Worm (Caenorhabditis elegans): Measurements from ENCODE around the gene BE10.4.

BE10.4 gene

DNA sequence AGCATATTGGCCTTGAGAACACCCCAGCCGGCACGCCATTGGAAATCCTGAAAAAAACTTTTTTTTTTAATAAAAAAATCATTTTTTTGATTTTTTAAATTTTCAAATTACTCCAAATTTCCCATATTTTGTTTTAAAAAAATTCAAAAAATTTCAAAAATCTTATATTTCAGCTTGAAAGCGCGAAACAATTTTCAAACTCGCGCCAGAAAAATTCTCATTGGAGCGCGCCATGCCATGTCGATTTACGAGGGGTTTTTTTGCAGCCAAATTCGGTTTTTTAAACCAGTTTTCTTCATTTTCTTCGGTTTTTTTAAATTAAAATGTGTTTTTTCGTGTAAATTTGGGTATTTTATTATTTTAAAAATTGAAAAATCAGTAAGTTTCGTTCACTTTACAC is 5.9 kb downstream of the BE10.4 start:
- TF ChIP-seq unc-62 (GFP tag; optimal IDR thresholded peaks at IDR 0.05) (no peak), efl-1 (optimal IDR thresholded peaks at IDR 0.05) (no peak), efl-1 (GFP tag; optimal IDR thresholded peaks at IDR 0.05 in 1 of 2) (peak in 1 of 2 experiments; percentile 14)

DNA sequence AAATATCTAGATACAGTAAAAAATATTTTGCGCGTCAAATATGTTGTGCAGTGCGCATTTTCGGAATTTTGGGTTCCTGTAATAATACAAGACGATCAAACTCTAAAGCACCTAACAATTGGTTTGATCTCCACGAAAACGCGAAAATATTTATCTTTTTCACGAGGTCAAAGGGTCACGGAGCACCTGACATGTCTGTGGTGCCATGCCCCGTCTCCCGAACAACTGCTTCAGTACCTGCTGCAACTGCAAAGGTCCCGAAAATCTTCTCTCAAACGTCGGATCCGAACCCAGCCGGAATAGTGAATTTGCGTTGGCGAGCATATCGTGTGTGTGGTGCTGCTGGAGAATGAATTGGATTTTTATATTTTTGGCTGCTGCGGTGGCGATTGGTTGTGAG is 6.6 kb downstream of the BE10.4 start, which contains the start of the genes Y37D8A.2 and Y37D8A.25:
TSS of gene Y37D8A.2 (plus strand) at position 285 of the 400 bp plus-strand sequence.
TSS of gene Y37D8A.25 (minus strand) at position 345 of the 400 bp plus-strand sequence.
- TF ChIP-seq rnt-1 (tag; optimal IDR thresholded peaks at IDR 0.05) (peak; percentile 59), unc-130 (tag; optimal IDR thresholded peaks at IDR 0.05) (peak; percentile 25), nhr-71 (tag; optimal IDR thresholded peaks at IDR 0.05) (peak; percentile 42), lin-35 (GFP tag; optimal IDR thresholded peaks at IDR 0.05) (no peak), elt-2 (tag; optimal IDR thresholded peaks at IDR 0.05) (no peak), F16B12.6 (tag; optimal IDR thresholded peaks at IDR 0.05) (no peak), sup-37 (GFP tag; optimal IDR thresholded peaks at IDR 0.05) (no peak), zag-1 (tag; optimal IDR thresholded peaks at IDR 0.05) (no peak), alr-1 (tag; optimal IDR thresholded peaks at IDR 0.05; ENCODE audit: borderline replicate concordance) (no peak), aly-2 (tag; optimal IDR thresholded peaks at IDR 0.05) (no peak), pag-3 (tag; optimal IDR thresholded peaks at IDR 0.05; ENCODE audit: borderline replicate concordance, insufficient read depth) (no peak), ama-1 (optimal IDR thresholded peaks at IDR 0.05) (no peak), nhr-20 (tag; optimal IDR thresholded peaks at IDR 0.05) (no peak), nhr-19 (GFP tag; conservative IDR thresholded peaks at IDR 0.05) (peak; percentile 22), lin-15B (tag; optimal IDR thresholded peaks at IDR 0.05) (no peak)

DNA sequence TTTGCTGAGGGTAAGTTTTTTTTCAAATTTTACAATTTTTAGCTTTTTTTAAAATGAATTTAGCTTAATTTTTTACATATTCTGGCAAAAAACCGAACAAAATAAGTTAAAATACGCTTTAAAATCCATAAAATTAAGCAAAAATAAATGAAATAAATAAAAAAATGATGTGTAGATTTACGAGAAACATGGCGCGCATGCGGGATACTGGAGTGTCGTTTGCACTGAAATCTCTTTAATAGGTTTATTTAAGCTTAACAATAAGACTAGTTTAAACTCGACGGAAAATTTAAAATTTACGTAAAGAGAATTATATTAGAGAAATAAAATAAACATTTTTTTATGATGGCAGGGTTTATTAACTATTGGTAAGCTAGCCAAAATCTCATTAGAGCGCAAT is 8.0 kb downstream of the BE10.4 start:
- TF ChIP-seq efl-1 (optimal IDR thresholded peaks at IDR 0.05): peak; percentile 19 to 25
- peak in 1 of 2 experiments; percentile 18 for TF ChIP-seq efl-1 (GFP tag; optimal IDR thresholded peaks at IDR 0.05 in 1 of 2)
- TF ChIP-seq pag-3 (tag; optimal IDR thresholded peaks at IDR 0.05; ENCODE audit: borderline replicate concordance, insufficient read depth): no peak
- TF ChIP-seq lin-35 (GFP tag; optimal IDR thresholded peaks at IDR 0.05): peak in 1 of 2 experiments; percentile 17
- peak; percentile 10 for TF ChIP-seq blmp-1 (tag; optimal IDR thresholded peaks at IDR 0.05)
- TF ChIP-seq dpl-1 (GFP tag; optimal IDR thresholded peaks at IDR 0.05): peak in 1 of 3 experiments; percentile 58
- no peak for TF ChIP-seq nhr-84 (tag; optimal IDR thresholded peaks at IDR 0.05)
- TF ChIP-seq C16A3.4 (tag; optimal IDR thresholded peaks at IDR 0.05): peak; percentile 27
- TF ChIP-seq nhr-71 (tag; optimal IDR thresholded peaks at IDR 0.05): no peak
- no peak for TF ChIP-seq aly-2 (tag; optimal IDR thresholded peaks at IDR 0.05)
- TF ChIP-seq lin-14 (GFP tag; optimal IDR thresholded peaks at IDR 0.05): no peak
- peak in 1 of 2 experiments; percentile 56 for TF ChIP-seq lsy-2 (tag; optimal IDR thresholded peaks at IDR 0.05)

DNA sequence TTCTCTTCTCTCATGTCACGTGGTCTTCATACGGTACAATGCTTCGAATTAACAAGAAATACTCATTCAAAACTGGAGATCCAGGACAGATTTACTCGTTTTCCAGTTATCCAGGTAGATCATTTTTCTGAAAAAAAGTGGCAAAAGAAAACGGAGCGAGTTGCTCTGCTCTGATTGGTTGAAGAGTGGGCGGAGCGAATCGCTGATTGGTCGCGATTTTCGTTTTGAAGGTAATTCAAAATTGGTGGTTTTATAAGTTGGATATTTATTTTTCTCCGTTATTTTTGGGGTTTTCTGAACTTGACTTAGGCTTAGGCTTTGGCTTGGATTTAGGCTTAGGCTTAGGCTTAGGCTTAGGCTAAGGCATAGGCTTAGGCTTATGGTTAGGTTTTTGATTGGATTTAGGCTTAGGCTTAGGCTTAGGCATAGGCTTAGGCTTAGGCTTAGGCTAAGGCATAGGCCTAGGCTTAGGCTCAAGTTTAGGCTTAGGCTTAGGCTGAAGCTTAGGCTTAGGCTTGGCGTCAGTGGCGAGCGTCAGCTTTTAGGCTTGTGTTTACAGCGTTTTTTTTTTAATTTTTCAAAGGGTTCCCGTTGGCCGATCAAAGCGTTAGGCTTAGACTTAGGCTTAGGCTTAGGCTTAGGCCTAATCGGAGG is 9.4 kb downstream of the BE10.4 start:
- no peak for TF ChIP-seq unc-130 (tag; optimal IDR thresholded peaks at IDR 0.05)
- no peak for TF ChIP-seq ztf-4 (tag; optimal IDR thresholded peaks at IDR 0.05)
- TF ChIP-seq lin-15B (tag; optimal IDR thresholded peaks at IDR 0.05): no peak
- no peak for TF ChIP-seq fos-1 (tag; optimal IDR thresholded peaks at IDR 0.05)
- no peak for TF ChIP-seq efl-1 (optimal IDR thresholded peaks at IDR 0.05)
- peak in 1 of 2 experiments; percentile 47 for TF ChIP-seq efl-1 (GFP tag; optimal IDR thresholded peaks at IDR 0.05 in 1 of 2)
- TF ChIP-seq lin-14 (GFP tag; optimal IDR thresholded peaks at IDR 0.05): no peak

DNA sequence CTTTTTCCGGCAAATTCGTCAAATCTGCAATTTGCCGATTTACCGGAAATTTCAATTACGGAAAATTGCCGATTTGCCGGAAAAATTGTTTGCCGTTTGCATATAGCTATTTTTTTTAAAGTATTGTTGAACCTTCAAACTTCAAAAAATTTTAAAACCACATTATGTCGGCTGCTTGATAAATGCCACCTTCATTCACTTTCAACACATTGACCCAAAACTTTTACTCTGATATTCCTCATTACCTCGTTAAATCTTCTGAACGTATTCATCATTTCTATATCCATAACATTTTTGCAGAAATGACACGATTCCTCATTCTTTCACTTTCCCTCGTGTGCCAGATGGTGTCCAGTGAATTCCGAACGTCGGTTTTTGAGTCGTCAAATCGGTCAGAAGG is 15.8 kb downstream of the BE10.4 start, which contains the start of gene Y37D8A.3:
TSS of gene Y37D8A.3 (plus strand) at position 301 of the 400 bp plus-strand sequence.
- TF ChIP-seq nhr-20 (tag; optimal IDR thresholded peaks at IDR 0.05): no peak

DNA sequence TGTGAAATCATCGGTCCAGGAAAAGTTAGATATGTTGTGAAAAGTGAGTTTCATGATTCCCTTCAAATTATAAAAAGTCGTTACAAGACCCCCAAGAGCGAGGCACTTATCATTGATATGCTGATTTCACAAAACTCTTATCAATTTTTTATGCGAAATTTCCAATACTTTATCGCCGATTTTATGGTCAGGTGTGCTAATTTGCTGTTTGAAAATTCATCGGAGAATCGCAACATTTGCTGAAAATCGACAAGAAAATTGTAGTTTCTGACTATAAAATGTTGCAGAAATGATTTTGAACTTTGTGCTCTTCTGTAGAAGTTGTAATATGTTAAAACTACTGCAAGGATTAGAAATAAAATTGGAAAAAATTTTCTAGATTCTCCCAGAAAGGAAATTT is 18.4 kb downstream of the BE10.4 start:
- TF ChIP-seq nhr-237 (tag; optimal IDR thresholded peaks at IDR 0.05) (no peak), lin-14 (GFP tag; optimal IDR thresholded peaks at IDR 0.05) (no peak), elt-2 (tag; optimal IDR thresholded peaks at IDR 0.05) (peak; percentile 43)

DNA sequence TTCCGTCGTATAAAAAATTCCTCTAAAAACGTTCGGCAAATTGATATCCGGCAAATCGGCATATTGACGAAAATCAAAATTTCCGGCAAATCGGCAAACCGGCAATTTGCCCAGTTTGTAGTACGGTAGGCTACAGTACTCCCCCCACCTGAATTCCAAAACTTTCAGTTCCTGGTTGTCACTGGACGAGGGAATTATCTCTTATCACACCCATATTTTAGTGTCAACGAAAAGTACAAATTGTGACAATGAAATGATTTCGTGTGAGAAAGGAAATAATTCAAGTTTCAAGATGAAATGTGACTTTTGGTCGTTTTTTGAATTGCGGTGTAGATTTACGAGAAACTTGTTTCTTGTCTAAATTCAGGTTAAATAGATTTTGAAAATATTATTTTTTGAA is 19.8 kb downstream of the BE10.4 start:
- TF ChIP-seq snpc-4 (tag; optimal IDR thresholded peaks at IDR 0.05) (no peak), snu-23 (GFP tag; optimal IDR thresholded peaks at IDR 0.05) (no peak), blmp-1 (tag; optimal IDR thresholded peaks at IDR 0.05) (no peak), nhr-71 (tag; optimal IDR thresholded peaks at IDR 0.05) (no peak), nhr-19 (GFP tag; conservative IDR thresholded peaks at IDR 0.05) (0 out of 2 replicates have a peak, but pooled peaks have one; percentile 9), swsn-7 (tag; optimal IDR thresholded peaks at IDR 0.05) (no peak), unc-130 (tag; optimal IDR thresholded peaks at IDR 0.05) (no peak), nhr-20 (tag; optimal IDR thresholded peaks at IDR 0.05) (peak; percentile 8), C04F5.9 (tag; optimal IDR thresholded peaks at IDR 0.05) (no peak), egl-27 (tag; optimal IDR thresholded peaks at IDR 0.05) (no peak), elt-3 (tag; optimal IDR thresholded peaks at IDR 0.05) (peak in 1 of 6 experiments; percentile 21), tlp-1 (tag; optimal IDR thresholded peaks at IDR 0.05) (no peak), aly-2 (tag; optimal IDR thresholded peaks at IDR 0.05) (no peak), ceh-63 (GFP tag; optimal IDR thresholded peaks at IDR 0.05) (no peak), unc-30 (tag; optimal IDR thresholded peaks at IDR 0.05) (no peak), C16A3.4 (tag; optimal IDR thresholded peaks at IDR 0.05) (no peak), efl-3 (GFP tag; optimal IDR thresholded peaks at IDR 0.05) (no peak), ceh-88 (GFP tag; IDR thresholded peaks at IDR 0.05) (no peak)

All from whole organism, L1 larva.